Fruit fly (Drosophila melanogaster): Measurements from ENCODE around the gene Kal1.

Gene Kal1

dm6 chr3R:24150103-24150502 is 8.9 kb downstream of the Kal1 start, which contains the start of gene p38c:
p38c (minus strand) TSS chr3R:24150203.
- TF ChIP-seq noc (tag; optimal IDR thresholded peaks at IDR 0.05): no peak

DNA sequence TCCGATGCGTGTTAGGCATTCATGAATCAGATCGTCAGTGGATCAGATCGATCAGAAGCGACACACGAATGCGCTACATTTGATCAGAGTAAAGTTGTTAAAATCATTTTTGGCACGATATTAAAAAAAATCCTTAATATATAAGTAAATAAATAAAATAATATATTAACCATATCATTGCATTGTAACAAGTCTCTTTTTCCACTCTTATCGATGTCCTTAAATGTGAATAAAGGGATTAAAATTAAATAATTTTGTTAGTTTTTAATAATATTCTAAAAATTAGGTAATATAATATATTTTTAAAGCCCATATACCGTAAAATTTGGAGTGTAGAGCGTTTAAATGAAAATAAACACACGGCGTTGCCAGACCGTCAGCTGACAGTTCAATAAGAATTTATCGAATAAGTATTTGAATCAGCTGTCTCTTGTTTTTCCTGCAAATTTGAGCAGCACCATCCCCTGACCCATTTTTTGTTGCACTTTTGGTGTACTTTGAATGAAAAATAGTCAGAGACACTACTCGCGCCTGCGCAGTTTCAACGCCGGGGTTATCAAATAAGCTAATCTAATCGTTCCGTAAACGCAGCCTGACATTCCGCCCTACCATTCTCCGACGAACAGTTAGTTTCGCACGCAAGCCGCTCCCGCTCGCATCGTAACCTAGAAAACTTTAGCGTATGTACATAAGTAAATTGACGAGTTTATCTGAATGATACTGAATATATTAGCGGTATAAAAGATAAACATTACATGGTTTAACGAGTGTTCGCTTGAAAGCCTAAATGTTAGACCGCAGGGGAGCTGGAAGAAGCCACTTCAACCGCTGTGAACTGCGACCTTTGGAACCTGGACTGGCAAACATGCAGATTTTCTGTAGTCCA is 11.0 kb downstream of the Kal1 start, which contains the start of the genes p38a and CG6178:
p38a (minus strand) TSS at position 398 of the 886 bp plus-strand sequence.
CG6178 (plus strand) TSS at position 424 of the 886 bp plus-strand sequence.
- TF ChIP-seq noc (tag; optimal IDR thresholded peaks at IDR 0.05): peak; percentile 99

- peak; percentile 79 for TF ChIP-seq noc (tag; optimal IDR thresholded peaks at IDR 0.05)
These were observed 20.1 kb downstream of the Kal1 start, which contains the start of the genes Myo95E and TBC1d7 for dm6 chr3R:24161173-24161811. Myo95E (minus strand) TSS chr3R:24161498. TBC1d7 (plus strand) TSS chr3R:24161727.

dm6 chr3R:24162774-24163555 is 21.8 kb downstream of the Kal1 start, which contains the start of gene mRpS24:
mRpS24 (minus strand) TSS chr3R:24163545.
- no peak for TF ChIP-seq noc (tag; optimal IDR thresholded peaks at IDR 0.05)

dm6 chr3R:24163556-24164022 is 22.4 kb downstream of the Kal1 start, which contains the start of gene Apc2:
Apc2 (plus strand) TSS chr3R:24163966.
- TF ChIP-seq noc (tag; optimal IDR thresholded peaks at IDR 0.05): peak; percentile 69

DNA sequence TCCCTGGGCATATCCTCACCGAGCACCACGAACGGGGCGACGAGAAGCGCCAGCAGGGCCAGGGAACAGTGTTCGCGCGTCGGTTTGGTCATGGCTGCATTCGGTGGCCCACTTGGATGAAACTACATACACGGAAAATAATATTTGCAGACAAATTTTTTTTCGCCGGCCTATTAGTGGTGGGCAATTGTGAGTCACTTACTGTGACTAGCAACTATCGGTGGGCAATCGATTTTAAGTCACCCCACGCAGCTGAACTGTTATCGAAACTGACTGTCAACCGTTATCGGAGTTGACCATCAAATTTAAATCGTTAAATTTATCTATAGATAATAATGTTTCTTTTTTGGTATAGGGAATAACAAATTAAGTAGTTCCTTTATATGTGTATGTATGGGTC is 28.2 kb downstream of the Kal1 start, which contains the start of gene CG5510:
CG5510 (minus strand) TSS at position 201 of the 400 bp plus-strand sequence.
- no peak for TF ChIP-seq noc (tag; optimal IDR thresholded peaks at IDR 0.05)

DNA sequence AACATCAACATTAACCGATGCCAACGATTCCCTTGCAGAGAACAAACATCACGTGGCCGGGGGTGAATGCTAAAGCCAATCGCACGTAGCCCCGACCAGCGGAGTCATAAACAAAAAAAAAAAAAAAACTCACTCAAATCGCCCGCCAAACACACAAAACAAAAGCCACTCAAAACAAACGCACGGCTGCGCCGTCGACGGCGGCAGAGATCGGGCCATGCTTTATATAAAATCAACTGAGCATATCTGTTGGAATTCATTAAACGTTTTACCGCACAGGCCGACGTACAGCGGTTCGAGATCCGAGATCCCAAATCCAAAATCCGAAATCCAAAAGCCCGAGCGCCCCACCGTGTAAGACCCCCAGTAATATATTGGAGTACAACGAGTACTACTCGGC is 31.2 kb downstream of the Kal1 start, which contains the start of gene CG13606:
CG13606 (plus strand) TSS at position 250 of the 400 bp plus-strand sequence.
- no peak for TF ChIP-seq noc (tag; optimal IDR thresholded peaks at IDR 0.05)

- no peak for TF ChIP-seq noc (tag; optimal IDR thresholded peaks at IDR 0.05)
These were observed 45.0 kb downstream of the Kal1 start, which contains the start of gene mora for dm6 chr3R:24186188-24186587. mora (plus strand) TSS chr3R:24186359.

dm6 chr3R:24188619-24189018 is 47.4 kb downstream of the Kal1 start, which contains the start of gene CG5515:
CG5515 (minus strand) TSS chr3R:24188896.
- no peak for TF ChIP-seq noc (tag; optimal IDR thresholded peaks at IDR 0.05)

DNA sequence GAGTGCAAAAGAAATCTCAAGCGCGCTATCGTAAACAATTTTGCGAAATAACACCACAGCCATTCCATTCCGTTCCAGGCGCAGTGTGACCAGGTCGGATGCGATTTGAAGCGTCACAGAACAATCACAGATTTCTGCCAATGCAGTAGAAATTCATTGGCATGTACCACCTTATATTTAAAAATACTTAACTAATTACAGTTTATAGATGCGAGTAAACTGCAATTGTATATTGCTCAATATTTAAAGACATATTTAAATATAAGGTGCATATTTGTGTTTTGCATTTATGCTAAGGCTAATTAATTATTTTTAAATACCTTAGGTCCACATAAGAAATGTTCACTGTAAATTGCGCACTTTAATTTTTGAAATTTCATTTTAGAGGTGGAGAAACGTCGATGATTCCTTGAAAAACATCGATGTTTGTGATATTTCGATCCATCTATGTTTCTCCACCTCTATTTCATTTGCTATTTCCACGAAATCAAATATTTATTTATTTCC is 52.2 kb downstream of the Kal1 start, which contains the start of the genes SMC6 and CG6204:
SMC6 (minus strand) TSS at position 51 of the 507 bp plus-strand sequence.
CG6204 (plus strand) TSS at position 460 of the 507 bp plus-strand sequence.
- TF ChIP-seq noc (tag; optimal IDR thresholded peaks at IDR 0.05): peak; percentile 95
